Fruit fly (Drosophila melanogaster) whole organism, wandering third instar larva: ENCODE measurements around the gene PK1-R.

Experiments used
- Abd-B ChIP-seq: fragments of >200 bp; optimal IDR thresholded peaks from 2 replicates; lab custom pipeline; 2017; ENCODE audit warnings: missing biosample characterization, missing genetic modification characterization
- CG32264 ChIP-seq: fragments of 200-800 bp; sonication (Bioruptor generic); optimal IDR thresholded peaks from 2 replicates; lab custom pipeline; 2016; ENCODE audit warnings: missing biosample characterization, missing genetic modification characterization
- CG9705 ChIP-seq: fragments of 200-800 bp; sonication (Bioruptor generic); optimal IDR thresholded peaks from 2 replicates; lab custom pipeline; 2018; ENCODE audit warnings: missing biosample characterization, mild to moderate bottlenecking, missing genetic modification characterization
- CrebA ChIP-seq: fragments of 200-800 bp; sonication (Bioruptor generic); optimal IDR thresholded peaks from 2 replicates; lab custom pipeline; 2016; ENCODE audit warnings: missing biosample characterization, mild to moderate bottlenecking, missing genetic modification characterization, borderline replicate concordance
- Dfd ChIP-seq: fragments of >200 bp; optimal IDR thresholded peaks from 2 replicates; lab custom pipeline; 2017; ENCODE audit warnings: missing biosample characterization, missing genetic modification characterization
- Dif ChIP-seq: fragments of 200-275, 200-300 bp; sonication (Bioruptor generic); optimal IDR thresholded peaks from 2 replicates; lab custom pipeline; 2018; ENCODE audit warnings: missing biosample characterization, missing genetic modification characterization; ENCODE audit not compliant: partially characterized antibody
- GATAd ChIP-seq: sonication (Bioruptor generic); optimal IDR thresholded peaks from 2 replicates; lab custom pipeline; 2016; ENCODE audit warnings: missing biosample characterization, missing genetic modification characterization
- HLH106 ChIP-seq: fragments of 200-800 bp; optimal IDR thresholded peaks from 3 replicates; lab custom pipeline; 2019; ENCODE audit warnings: missing biosample characterization, mild to moderate bottlenecking, missing genetic modification characterization, moderate library complexity
- Hnf4 ChIP-seq: fragments of 200-800 bp; sonication (Bioruptor generic); optimal IDR thresholded peaks from 2 replicates; lab custom pipeline; 2016; ENCODE audit warnings: missing biosample characterization, mild to moderate bottlenecking, missing genetic modification characterization
- Hr78 ChIP-seq: fragments of >200 bp; optimal IDR thresholded peaks from 2 replicates; lab custom pipeline; 2017; ENCODE audit warnings: missing biosample characterization, missing genetic modification characterization
- Hr83 ChIP-seq: fragments of 200-300 bp; sonication (Bioruptor generic); optimal IDR thresholded peaks from 2 replicates; lab custom pipeline; 2016; ENCODE audit warnings: missing biosample characterization, mild to moderate bottlenecking, missing genetic modification characterization, moderate library complexity; ENCODE audit not compliant: poor library complexity, severe bottlenecking
- Jra ChIP-seq: sonication (Bioruptor generic); optimal IDR thresholded peaks from 2 replicates; lab custom pipeline; 2016; ENCODE audit warnings: missing biosample characterization, missing genetic modification characterization
- Mio ChIP-seq: sonication (Bioruptor generic); optimal IDR thresholded peaks from 2 replicates; lab custom pipeline; 2016; ENCODE audit warnings: missing biosample characterization, missing genetic modification characterization
- Myc ChIP-seq: fragments of >200 bp; optimal IDR thresholded peaks from 2 replicates; lab custom pipeline; 2017
- N ChIP-seq: fragments of >200 bp; optimal IDR thresholded peaks from 2 replicates; lab custom pipeline; 2018; ENCODE audit warnings: missing biosample characterization, missing external identifiers, missing genetic modification characterization
- OdsH ChIP-seq: fragments of 200-800 bp; sonication (Bioruptor generic); optimal IDR thresholded peaks from 2 replicates; lab custom pipeline; 2016; ENCODE audit warnings: missing biosample characterization, mild to moderate bottlenecking, missing genetic modification characterization
- Rel ChIP-seq, 2 experiments: fragments of 200-800 bp; sonication (Bioruptor generic) in 1 of 2; optimal IDR thresholded peaks; 2 replicates in 1 of 2; 3 replicates in 1 of 2; lab custom pipeline; 2016 to 2019; ENCODE audit warnings: mild to moderate bottlenecking in 2 of 2, missing biosample characterization in 2 of 2, missing genetic modification characterization in 2 of 2, moderate library complexity in 1 of 2
- Sp1 ChIP-seq: fragments of 200-800 bp; sonication (Bioruptor generic); optimal IDR thresholded peaks from 3 replicates; lab custom pipeline; 2019; ENCODE audit warnings: missing biosample characterization, mild to moderate bottlenecking, missing genetic modification characterization, moderate library complexity
- Vsx2 ChIP-seq: fragments of 200-300, 225-300 bp; sonication (Bioruptor generic); optimal IDR thresholded peaks from 2 replicates; lab custom pipeline; 2018; ENCODE audit warnings: missing biosample characterization, missing genetic modification characterization; ENCODE audit not compliant: partially characterized antibody
- br ChIP-seq: fragments of 200-800 bp; sonication (Bioruptor generic); optimal IDR thresholded peaks from 2 replicates; lab custom pipeline; 2016; ENCODE audit warnings: missing biosample characterization, missing genetic modification characterization
- brk ChIP-seq: fragments of 200-800 bp; sonication (Bioruptor generic); optimal IDR thresholded peaks from 2 replicates; lab custom pipeline; 2016; ENCODE audit warnings: missing biosample characterization, mild to moderate bottlenecking, missing genetic modification characterization
- dl ChIP-seq, 2 experiments: fragments of 175-275, 200-275 bp in 1 of 2; fragments of 200-275 bp in 1 of 2; sonication (Bioruptor generic); optimal IDR thresholded peaks; lab custom pipeline; 2018; ENCODE audit warnings: mild to moderate bottlenecking in 2 of 2, missing biosample characterization in 2 of 2, missing genetic modification characterization in 2 of 2, moderate library complexity in 2 of 2; ENCODE audit not compliant: partially characterized antibody in 2 of 2, insufficient read depth in 1 of 2
- dmrt93B ChIP-seq: fragments of 200-800 bp; sonication (Bioruptor generic); optimal IDR thresholded peaks from 2 replicates; lab custom pipeline; 2018; ENCODE audit warnings: missing biosample characterization, mild to moderate bottlenecking, missing genetic modification characterization
- dsf ChIP-seq: sonication (Bioruptor generic); optimal IDR thresholded peaks from 2 replicates; lab custom pipeline; 2016; ENCODE audit warnings: missing biosample characterization, missing genetic modification characterization, borderline replicate concordance
- ey ChIP-seq: fragments of 200-800 bp; sonication (Bioruptor generic); optimal IDR thresholded peaks from 2 replicates; lab custom pipeline; 2016; ENCODE audit warnings: missing biosample characterization, missing genetic modification characterization
- foxo ChIP-seq, 2 experiments: fragments of 200-800 bp; sonication (Bioruptor generic); optimal IDR thresholded peaks; 2 replicates in 1 of 2; 3 replicates in 1 of 2; lab custom pipeline; 2016 to 2017; ENCODE audit warnings: missing biosample characterization in 2 of 2, missing genetic modification characterization in 2 of 2
- fru ChIP-seq: fragments of 200-800 bp; sonication (Bioruptor generic); optimal IDR thresholded peaks from 3 replicates; lab custom pipeline; 2016; ENCODE audit warnings: missing biosample characterization, mild to moderate bottlenecking, missing genetic modification characterization
- h ChIP-seq: fragments of 200-800 bp; sonication (Bioruptor generic); optimal IDR thresholded peaks from 3 replicates; lab custom pipeline; 2016; ENCODE audit warnings: missing biosample characterization, mild to moderate bottlenecking, missing genetic modification characterization
- jim ChIP-seq: fragments of 175-275, 200-325 bp; sonication (Bioruptor generic); optimal IDR thresholded peaks from 2 replicates; lab custom pipeline; 2016; ENCODE audit warnings: missing biosample characterization, mild to moderate bottlenecking, missing genetic modification characterization
- lola ChIP-seq: fragments of >200 bp; optimal IDR thresholded peaks from 2 replicates; lab custom pipeline; 2017; ENCODE audit warnings: missing biosample characterization, missing genetic modification characterization
- pan ChIP-seq: fragments of >200 bp; optimal IDR thresholded peaks from 2 replicates; lab custom pipeline; 2017
- psq ChIP-seq: fragments of 200-800 bp; sonication (Bioruptor generic); optimal IDR thresholded peaks from 3 replicates; lab custom pipeline; 2017; ENCODE audit warnings: missing biosample characterization, mild to moderate bottlenecking, missing genetic modification characterization, moderate library complexity
- rgr ChIP-seq: fragments of 200-800 bp; sonication (Bioruptor generic); optimal IDR thresholded peaks from 3 replicates; lab custom pipeline; 2016; ENCODE audit warnings: missing biosample characterization, mild to moderate bottlenecking, missing genetic modification characterization
- sage ChIP-seq: fragments of 200-800 bp; sonication (Bioruptor generic); optimal IDR thresholded peaks from 2 replicates; lab custom pipeline; 2016; ENCODE audit warnings: missing biosample characterization, mild to moderate bottlenecking, missing genetic modification characterization
- sv ChIP-seq: fragments of 200-800 bp; sonication (Bioruptor generic); optimal IDR thresholded peaks from 3 replicates; lab custom pipeline; 2016; ENCODE audit warnings: missing biosample characterization, missing genetic modification characterization
- tai ChIP-seq: sonication (Bioruptor generic); optimal IDR thresholded peaks from 2 replicates; lab custom pipeline; 2016; ENCODE audit warnings: missing biosample characterization, missing genetic modification characterization
- usp ChIP-seq: fragments of >200 bp; optimal IDR thresholded peaks from 2 replicates; lab custom pipeline; 2017; ENCODE audit warnings: missing biosample characterization, missing genetic modification characterization
- woc ChIP-seq: sonication (Bioruptor generic); optimal IDR thresholded peaks from 2 replicates; lab custom pipeline; 2016; ENCODE audit warnings: missing biosample characterization, mild to moderate bottlenecking, missing genetic modification characterization

Gene PK1-R

DNA sequence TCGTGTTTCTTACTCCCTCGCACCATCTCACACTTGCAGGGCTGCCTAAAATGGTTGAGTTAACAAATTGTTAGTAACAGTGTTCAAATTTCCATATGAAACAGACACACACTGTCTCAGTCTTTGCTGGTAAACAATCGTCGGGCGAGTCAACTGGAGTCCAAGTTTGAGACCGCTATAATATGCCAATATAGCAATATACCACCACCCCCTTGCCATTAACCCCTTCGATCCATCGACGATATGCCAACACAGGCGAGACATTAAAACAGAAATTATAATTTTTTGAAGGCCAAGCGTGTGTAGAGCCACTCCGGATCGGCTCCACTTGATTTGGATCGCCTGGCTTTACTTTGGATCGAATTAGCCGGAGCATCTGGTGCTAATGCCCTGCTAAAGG, 48.8 kb downstream of the PK1-R start:
- TF ChIP-seq Vsx2 = no peak
- TF ChIP-seq foxo (GFP tag; optimal IDR thresholded peaks at IDR 0.05; lab: Kevin White, UChicago) = no peak
- TF ChIP-seq sage = no peak
- no peak for TF ChIP-seq Abd-B (GFP tag; lab: Kevin White, UChicago)
- TF ChIP-seq N = no peak
- no peak for TF ChIP-seq br (GFP tag; lab: Kevin White, UChicago)
- no peak for TF ChIP-seq brk (GFP tag; lab: Kevin White, UChicago)
- TF ChIP-seq Mio (GFP tag; lab: Kevin White, UChicago) = no peak
- no peak for TF ChIP-seq h (GFP tag; lab: Kevin White, UChicago)
- no peak for TF ChIP-seq usp (GFP tag; lab: Kevin White, UChicago)
- no peak for TF ChIP-seq Jra (GFP tag; lab: Kevin White, UChicago)
- TF ChIP-seq rgr (GFP tag; lab: Kevin White, UChicago) = no peak
- no peak for TF ChIP-seq sv
- TF ChIP-seq GATAd (GFP tag; lab: Kevin White, UChicago) = no peak
- TF ChIP-seq woc (GFP tag; lab: Kevin White, UChicago) = no peak
- TF ChIP-seq Rel (GFP tag; optimal IDR thresholded peaks at IDR 0.05; lab: Kevin White, UChicago) = no peak
- TF ChIP-seq Rel (tag; optimal IDR thresholded peaks at IDR 0.05; lab: Kevin White, UChicago) = no peak
- TF ChIP-seq psq (GFP tag; lab: Kevin White, UChicago) = no peak
- no peak for TF ChIP-seq ey (GFP tag; lab: Kevin White, UChicago)
- TF ChIP-seq Hr83 (GFP tag; lab: Kevin White, UChicago) = no peak
- no peak for TF ChIP-seq HLH106 (tag; lab: Kevin White, UChicago)

DNA sequence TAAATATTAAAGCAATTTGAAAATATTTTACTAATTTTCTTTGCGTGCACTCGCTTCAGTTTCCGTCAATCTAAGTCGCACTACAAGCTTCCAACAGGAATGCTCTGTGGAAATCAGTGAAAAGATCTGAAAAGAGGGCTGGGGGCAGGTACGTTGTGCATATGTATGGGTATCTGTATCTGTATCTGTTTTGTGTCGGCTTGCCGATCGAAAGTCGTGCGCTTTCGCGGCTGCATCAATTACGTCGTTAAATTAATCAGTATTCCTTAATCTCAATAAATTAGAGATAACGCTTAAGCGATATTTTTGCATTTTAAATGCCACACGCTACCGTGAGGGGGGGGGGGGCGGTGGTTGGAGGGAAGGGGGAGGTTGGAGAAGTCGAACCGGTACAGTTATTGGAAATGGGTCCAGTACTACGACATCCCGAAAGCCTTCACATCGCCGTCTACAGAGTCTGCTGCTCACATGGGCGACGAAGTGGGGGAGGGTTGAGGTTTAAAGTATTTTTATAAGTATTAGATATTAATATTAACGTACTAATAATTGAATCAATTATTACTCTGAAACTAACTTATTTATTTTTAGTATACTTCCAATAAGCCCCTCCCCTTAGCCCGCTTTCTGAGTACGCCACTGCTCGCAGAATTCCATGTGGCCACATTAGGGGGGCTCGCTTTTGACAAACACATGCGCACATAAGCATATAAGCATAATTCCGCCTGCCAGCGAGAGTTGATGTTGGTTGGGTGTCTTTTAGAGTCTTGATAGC, 49.7 kb downstream of the PK1-R start:
- TF ChIP-seq foxo (GFP tag; optimal IDR thresholded peaks at IDR 0.05; lab: Kevin White, UChicago) (peak; percentile 51 to 96), CG32264 (GFP tag; lab: Kevin White, UChicago) (peak; percentile 46), Vsx2 (no peak), pan (lab: Kevin White, UChicago) (no peak), rgr (GFP tag; lab: Kevin White, UChicago) (peak; percentile 96), Jra (GFP tag; lab: Kevin White, UChicago) (peak; percentile 15), dl (GFP tag; optimal IDR thresholded peaks at IDR 0.05; lab: Kevin White, UChicago; ENCODE audit: insufficient read depth in 1 of 2, partially characterized antibody in 2 of 2) (no peak), N (no peak), dmrt93B (GFP tag; lab: Kevin White, UChicago) (peak; percentile 91), Hr78 (GFP tag; lab: Kevin White, UChicago) (no peak), tai (GFP tag; lab: Kevin White, UChicago) (peak; percentile 44), Myc (lab: Kevin White, UChicago) (no peak), dsf (GFP tag; lab: Kevin White, UChicago) (peak; percentile 46), GATAd (GFP tag; lab: Kevin White, UChicago) (no peak), usp (GFP tag; lab: Kevin White, UChicago) (no peak), jim (GFP tag; lab: Kevin White, UChicago) (no peak), psq (GFP tag; lab: Kevin White, UChicago) (peak; percentile 92), brk (GFP tag; lab: Kevin White, UChicago) (peak; percentile 91), sv (peak; percentile 95), Dfd (GFP tag; lab: Kevin White, UChicago) (no peak), h (GFP tag; lab: Kevin White, UChicago) (peak; percentile 93), ey (GFP tag; lab: Kevin White, UChicago) (peak; percentile 88), OdsH (GFP tag; lab: Kevin White, UChicago) (peak; percentile 97), Dif (GFP tag; lab: Kevin White, UChicago) (no peak), br (GFP tag; lab: Kevin White, UChicago) (peak; percentile 90), Hnf4 (GFP tag; lab: Kevin White, UChicago) (peak; percentile 84), Rel (GFP tag; optimal IDR thresholded peaks at IDR 0.05; lab: Kevin White, UChicago) (peak; percentile 77), Rel (tag; optimal IDR thresholded peaks at IDR 0.05; lab: Kevin White, UChicago) (peak; percentile 70), HLH106 (tag; lab: Kevin White, UChicago) (peak; percentile 94), Sp1 (GFP tag; lab: Kevin White, UChicago) (peak; percentile 93), Hr83 (GFP tag; lab: Kevin White, UChicago) (peak; percentile 23), lola (GFP tag; lab: Kevin White, UChicago) (no peak), CrebA (GFP tag; lab: Kevin White, UChicago) (peak; percentile 20), woc (GFP tag; lab: Kevin White, UChicago) (peak; percentile 47), Abd-B (GFP tag; lab: Kevin White, UChicago) (no peak), sage (peak; percentile 89), fru (GFP tag; lab: Kevin White, UChicago) (peak; percentile 87), CG9705 (GFP tag; lab: Kevin White, UChicago) (peak; percentile 74), Mio (GFP tag; lab: Kevin White, UChicago) (peak; percentile 25)
